Worm (Caenorhabditis elegans) whole organism, L1 larva: Measurements from ENCODE around the gene Y45F10B.12.

Experiments used
- lin-13 ChIP-seq: fragments of 150-350 bp; optimal IDR thresholded peaks from 2 replicates; lab custom pipeline; 2014; ENCODE audit warnings: missing biosample characterization, missing genetic modification reagents, missing genetic modification characterization
- nhr-12 ChIP-seq: sonication (generic microtip); optimal IDR thresholded peaks from 2 replicates; lab custom pipeline; 2017; ENCODE audit warnings: missing biosample characterization, missing genetic modification characterization

- TF ChIP-seq lin-13 (no peak), nhr-12 (tag; lab: Kevin White, UChicago) (no peak)
Measured at ce11 chrIV:13623533-13623932, 36.3 kb downstream of the Y45F10B.12 start, which contains the start of gene C08F11.1.
